Fruit fly (Drosophila melanogaster): ENCODE data around the gene Strump.

- TF ChIP-seq CG6854 (GFP tag; optimal IDR thresholded peaks at IDR 0.05) (no peak), CG10631 (GFP tag; optimal IDR thresholded peaks at IDR 0.05) (no peak), esn (GFP tag; optimal IDR thresholded peaks at IDR 0.05) (no peak), pdm3 (GFP tag; optimal IDR thresholded peaks at IDR 0.05) (no peak), vri (GFP tag; optimal IDR thresholded peaks at IDR 0.05) (no peak)
These were observed 31.3 kb downstream of the Strump start for dm6 chr3L:16153089-16153488.
